Worm (Caenorhabditis elegans) whole organism, L1 larva: ENCODE measurements around the gene bmy-1.

Experiments used
- efl-3 ChIP-seq: fragments of 200-800 bp; sonication (Bioruptor generic); optimal IDR thresholded peaks from 2 replicates; lab custom pipeline; 2018; ENCODE audit warnings: mild to moderate bottlenecking, missing genetic modification characterization, missing compliant biosample characterization
- rnt-1 ChIP-seq: sonication (generic microtip); optimal IDR thresholded peaks from 2 replicates; lab custom pipeline; 2016; ENCODE audit warnings: mild to moderate bottlenecking, missing genetic modification characterization, moderate library complexity, missing compliant biosample characterization

DNA sequence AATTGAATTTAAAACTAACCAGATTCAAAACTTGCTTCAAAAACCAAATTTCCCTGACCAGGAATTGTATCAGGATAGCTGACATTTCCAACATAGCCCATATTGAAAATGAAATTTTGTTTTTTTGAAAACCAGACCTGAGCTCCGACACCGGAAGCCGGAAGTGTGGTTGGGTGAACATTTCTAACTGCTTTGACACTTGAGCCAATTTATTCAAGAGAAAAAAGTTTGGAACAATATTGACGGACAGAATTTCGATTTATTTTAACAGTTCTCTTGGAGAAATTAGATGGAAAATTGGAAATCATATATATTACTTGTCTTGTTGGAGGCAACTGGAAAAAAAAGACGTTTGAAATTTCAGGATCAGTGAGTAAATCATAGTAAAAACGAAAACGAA is 28.7 kb downstream of the bmy-1 start, which contains the start of gene ccpp-6:
- TF ChIP-seq efl-3 (no peak), rnt-1 (tag; lab: Kevin White, UChicago) (no peak)
